Fruit fly (Drosophila melanogaster): ENCODE measurements around the gene al.

Gene al

DNA sequence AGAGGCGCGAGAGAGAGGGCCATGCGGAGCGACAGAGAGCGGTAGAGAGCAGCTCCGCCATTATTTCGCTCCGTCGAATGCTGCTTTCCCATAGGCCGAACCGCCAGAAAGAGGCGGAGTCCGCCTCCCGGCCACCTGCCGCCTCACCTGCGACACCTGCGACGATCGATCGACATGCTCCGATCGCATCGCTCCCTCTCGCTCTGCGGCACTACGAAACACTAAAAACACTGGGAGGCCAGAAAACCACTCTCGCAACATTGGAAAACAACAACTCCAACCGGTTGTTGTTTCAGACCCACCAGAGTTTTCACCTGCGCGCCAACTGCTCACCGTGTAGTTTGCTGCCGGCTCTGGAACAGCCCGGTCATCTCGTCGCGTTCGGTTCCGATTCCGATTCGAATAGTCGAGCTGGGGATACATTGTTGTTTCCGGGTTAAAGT lies at the start of gene al:
Gene al (plus strand): TSS at position 333 of the 443 bp plus-strand sequence.
- TF ChIP-seq CG17801 (GFP tag; optimal IDR thresholded peaks at IDR 0.05; ENCODE audit: partially characterized antibody) = no peak

DNA sequence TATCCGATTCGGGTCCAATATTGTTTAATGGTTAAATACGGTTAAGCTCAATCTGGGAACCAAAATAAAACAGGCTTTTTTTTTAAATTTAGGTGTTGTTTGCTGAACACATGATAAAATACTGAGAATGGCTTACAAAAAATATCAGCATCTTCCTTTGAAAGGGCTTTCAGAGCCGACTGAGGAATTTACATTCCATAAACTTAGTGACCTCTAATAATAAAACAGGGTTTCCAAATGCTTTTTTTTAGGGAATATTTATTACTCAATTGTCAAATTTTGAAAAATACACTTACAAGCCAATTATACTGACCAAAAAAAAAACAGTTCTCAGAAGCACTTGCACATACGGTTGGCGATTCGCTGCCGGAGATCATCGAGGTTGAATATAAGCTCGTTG lies 48.3 kb upstream of the al start, which contains the start of gene CG43755:
Gene CG43755 (minus strand): TSS at position 101 of the 400 bp plus-strand sequence.
- TF ChIP-seq CG17801 (GFP tag; optimal IDR thresholded peaks at IDR 0.05; ENCODE audit: partially characterized antibody) = no peak

DNA sequence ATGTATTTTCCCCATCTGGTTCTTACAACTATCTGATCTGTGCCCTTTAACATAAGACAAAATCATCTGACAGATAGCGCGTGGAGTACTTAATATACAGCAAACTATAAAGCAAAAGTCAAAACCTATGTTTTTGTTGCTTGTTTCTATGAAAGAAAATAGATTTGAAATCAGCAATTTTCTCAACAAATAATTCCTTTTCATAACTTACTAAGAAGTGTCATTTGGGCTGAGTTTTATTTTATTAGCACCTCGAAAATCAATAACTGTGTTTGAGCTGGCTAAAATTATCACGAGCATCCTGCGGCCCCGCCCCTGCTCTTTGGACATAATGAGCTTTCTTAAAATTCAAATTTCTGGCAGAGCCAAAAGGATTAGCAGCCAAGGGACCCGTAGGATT lies 45.7 kb upstream of the al start, which contains the start of gene CG31921:
Gene CG31921 (minus strand): TSS at position 101 of the 400 bp plus-strand sequence.
- TF ChIP-seq CG17801 (GFP tag; optimal IDR thresholded peaks at IDR 0.05; ENCODE audit: partially characterized antibody) = no peak

DNA sequence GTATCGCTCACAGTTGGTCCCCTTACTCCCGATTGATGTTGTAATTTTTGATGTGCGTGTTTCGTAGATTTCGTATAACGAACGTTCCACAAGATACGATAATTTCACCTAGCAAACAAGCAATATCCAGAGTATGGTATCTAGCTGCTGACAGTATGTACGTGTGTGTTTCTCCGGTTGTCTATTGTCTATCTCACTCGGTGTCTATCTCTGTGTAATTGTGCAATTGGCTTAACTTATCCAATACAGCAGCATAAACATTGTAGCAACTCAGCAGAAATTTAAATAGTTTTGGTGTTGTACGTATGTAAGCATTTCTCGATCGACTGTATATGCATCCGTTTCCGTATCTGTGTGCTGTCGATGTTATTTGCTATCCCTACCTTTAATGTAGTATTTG lies 31.1 kb upstream of the al start:
- TF ChIP-seq CG17801 (GFP tag; optimal IDR thresholded peaks at IDR 0.05; ENCODE audit: partially characterized antibody) = no peak

DNA sequence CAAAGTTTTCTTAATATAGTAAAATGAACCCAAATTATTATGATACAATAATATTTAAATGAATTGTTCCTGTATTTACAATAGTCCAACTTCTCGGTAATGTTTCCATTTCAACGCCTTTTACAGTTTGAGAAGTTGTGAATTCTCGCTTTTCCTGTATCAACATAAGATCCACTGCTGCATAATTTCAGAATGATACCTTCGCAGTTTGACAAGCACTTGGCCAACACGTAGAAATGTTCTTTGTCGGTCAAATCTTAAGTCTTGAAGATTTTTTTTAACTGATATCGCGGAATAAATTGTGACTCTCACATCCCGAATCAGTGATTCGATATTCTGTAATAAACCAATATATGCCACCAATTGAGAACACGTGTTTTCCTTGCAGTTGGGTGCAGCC lies 30.3 kb upstream of the al start:
- no peak for TF ChIP-seq CG17801 (GFP tag; optimal IDR thresholded peaks at IDR 0.05; ENCODE audit: partially characterized antibody)

DNA sequence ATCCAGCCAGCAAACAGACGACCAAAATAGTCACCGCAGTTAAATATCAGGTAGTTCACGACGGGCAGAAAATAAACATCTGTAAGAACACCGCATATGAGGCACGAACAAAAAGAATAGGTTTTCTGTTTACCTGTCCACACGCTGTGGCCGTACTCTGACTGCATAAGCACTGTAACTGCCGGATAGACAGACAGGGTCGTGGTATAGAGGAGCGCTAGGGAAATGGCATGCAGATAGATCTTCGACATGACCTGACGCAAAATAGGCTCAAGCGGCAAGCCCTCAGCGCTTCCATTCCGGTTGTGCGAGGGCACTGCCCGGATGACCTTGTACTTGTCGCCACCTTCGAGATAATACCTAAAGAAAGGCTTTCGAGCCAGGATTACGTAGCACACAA lies 21.7 kb upstream of the al start:
- TF ChIP-seq CG17801 (GFP tag; optimal IDR thresholded peaks at IDR 0.05; ENCODE audit: partially characterized antibody) = no peak

DNA sequence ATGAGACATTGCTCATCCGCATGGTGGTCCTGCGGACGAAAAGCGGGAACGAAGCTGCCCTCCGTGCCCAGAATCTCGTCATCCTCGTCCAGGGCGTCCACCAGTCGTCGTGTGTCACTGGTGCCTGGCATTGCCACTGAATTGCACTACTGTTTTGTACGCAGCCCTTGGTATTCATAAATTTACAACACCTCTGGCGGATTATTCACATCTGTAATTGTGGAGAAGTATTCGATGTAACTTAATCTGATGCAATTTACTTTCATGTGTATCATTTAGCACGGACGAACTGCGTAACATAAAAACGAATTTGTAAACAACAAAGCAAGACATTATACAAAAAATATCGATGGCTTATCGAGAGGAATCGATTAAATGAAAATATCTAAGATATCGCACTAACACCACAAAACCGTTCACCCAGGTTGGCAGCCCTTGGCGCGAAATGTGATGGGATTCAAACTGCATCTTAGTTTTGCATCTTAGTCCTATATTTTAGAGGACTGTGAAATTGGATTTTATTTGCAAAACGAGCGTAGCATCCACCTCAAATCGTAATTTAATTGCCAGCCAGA lies 20.3 kb upstream of the al start, which contains the start of gene Ent1:
Gene Ent1 (minus strand): TSS at position 319 of the 575 bp plus-strand sequence.
- peak; percentile 46 for TF ChIP-seq CG17801 (GFP tag; optimal IDR thresholded peaks at IDR 0.05; ENCODE audit: partially characterized antibody)

DNA sequence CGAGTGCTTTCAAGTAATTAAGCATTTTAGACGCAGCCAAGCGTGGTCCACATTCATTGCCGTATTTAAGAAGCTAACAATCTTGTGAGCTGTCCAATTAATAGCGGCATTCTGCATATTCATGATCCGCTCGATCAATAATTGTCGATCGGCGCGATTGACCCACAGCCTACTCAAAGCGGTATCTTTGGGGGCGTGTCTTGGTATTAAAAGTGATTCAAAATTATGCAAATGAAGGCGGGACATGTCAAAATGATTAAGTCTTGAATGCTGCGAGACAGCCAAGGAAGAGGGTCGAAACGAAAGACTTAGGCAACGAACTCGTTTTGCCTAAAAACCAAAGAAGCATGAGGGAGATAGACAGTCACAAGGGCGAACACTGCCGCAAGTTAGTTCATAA lies 11.0 kb upstream of the al start:
- no peak for TF ChIP-seq CG17801 (GFP tag; optimal IDR thresholded peaks at IDR 0.05; ENCODE audit: partially characterized antibody)

DNA sequence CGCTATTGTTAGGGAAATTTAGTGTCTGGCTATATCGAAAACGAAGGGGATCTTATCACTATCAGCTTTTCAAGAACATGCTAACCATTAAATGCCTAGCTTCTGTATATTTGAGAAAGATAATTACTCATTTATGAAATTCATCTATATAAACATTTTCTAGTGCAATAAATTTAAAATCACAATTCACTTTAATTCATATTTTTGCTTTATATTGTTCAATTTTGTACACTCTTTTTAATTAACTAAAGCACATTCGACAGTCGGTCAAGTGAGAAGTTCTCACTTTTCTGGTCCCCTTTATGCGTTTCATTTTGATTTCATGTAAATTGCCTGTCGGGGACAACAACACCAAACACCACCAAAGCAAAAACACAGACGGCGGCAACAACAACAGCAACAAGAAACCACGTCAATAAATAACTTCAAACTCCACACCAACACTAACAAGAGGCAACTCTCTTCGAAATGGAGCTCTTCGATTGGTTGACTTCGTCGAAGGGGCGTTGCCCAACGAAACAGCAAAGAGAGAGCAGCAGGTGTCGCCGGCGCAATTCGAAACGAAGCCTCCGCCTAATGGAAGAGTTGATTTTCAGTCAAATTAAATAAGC lies 9.4 kb upstream of the al start:
- TF ChIP-seq CG17801 (GFP tag; optimal IDR thresholded peaks at IDR 0.05; ENCODE audit: partially characterized antibody) = no peak

DNA sequence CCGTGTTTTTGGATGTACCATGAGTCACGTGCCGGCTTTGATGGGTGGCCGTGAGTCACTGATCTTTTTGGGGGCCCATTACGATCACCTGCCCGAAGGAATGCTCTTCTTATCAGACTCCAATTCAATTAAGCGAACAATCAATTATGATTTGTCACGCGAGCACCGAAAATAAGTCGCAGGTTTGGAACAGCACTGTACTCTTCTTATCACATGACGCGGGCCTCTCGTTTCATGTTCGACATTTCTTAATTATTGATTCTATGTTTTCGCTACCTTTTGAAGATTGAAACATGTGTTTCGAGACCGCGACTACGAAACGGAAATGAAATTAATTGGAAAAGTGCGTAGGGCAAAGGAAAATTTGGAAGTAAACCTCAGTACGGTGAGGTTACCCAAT lies 8.1 kb upstream of the al start:
- TF ChIP-seq CG17801 (GFP tag; optimal IDR thresholded peaks at IDR 0.05; ENCODE audit: partially characterized antibody) = no peak

DNA sequence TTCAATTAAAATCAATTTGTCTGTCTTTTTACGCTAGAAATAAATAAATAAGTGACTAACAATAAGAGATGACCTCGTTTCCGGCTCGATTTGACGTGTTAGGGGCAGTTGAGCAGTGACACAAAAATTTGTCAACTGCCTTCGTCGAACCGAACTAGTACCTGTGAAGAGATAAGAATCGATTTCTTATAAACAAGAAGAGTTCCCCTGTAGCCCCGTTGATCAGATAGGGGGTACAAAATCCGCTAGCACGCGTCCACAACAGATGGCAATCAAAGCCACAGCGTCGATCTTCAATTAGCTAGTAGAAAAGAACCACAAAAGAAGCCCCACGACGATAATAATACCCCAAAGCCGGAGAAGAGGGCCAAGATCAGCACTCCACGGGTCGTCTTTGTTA lies 6.2 kb upstream of the al start:
- no peak for TF ChIP-seq CG17801 (GFP tag; optimal IDR thresholded peaks at IDR 0.05; ENCODE audit: partially characterized antibody)

DNA sequence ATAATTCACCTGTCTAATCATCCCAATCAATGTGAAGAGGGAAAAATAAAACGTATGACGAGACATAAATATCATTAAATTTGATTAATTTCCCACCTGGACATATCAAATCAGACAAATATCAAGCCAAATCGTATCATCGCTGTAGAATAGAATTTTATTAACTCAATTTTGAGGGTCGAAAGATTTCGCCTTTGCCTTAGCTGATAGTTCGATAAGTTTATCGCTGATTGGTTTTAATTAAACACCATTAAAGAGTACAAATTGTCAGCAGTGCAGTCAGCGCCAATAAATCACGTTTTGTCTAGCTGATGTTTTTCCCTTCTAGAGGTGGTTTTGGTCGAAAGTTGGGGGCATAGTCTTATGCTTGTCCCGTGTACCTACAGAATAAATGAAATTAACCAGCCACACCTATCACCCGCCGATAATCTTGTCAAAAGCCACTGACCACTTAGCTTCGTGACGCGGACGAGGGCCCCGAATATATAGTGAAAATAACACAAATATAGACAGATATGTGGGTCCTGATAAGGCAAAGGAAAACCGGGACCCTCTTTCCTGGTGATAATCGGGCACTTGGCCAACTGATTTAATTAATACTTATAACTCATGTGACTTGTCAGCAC lies 1.0 kb downstream of the al start:
- TF ChIP-seq CG17801 (GFP tag; optimal IDR thresholded peaks at IDR 0.05; ENCODE audit: partially characterized antibody) = no peak

DNA sequence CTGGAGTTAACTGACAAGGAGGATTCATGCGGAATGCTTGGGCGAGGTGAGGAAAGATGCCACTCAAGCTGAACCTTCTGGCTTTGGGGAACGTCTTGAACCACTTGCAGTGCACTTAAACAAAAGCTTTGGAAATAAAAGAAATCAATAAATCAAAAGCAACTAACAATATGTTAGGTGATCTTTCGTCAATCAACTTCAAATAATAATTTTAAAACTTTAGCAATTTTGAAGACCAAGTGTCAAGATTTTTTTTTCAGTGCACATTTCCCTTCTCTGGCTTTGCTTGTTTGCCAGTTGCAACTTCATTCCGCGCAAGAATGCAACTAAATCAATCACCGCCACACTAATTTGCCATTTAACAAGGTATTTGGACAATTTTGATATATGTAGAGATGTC lies 4.9 kb downstream of the al start:
- no peak for TF ChIP-seq CG17801 (GFP tag; optimal IDR thresholded peaks at IDR 0.05; ENCODE audit: partially characterized antibody)

DNA sequence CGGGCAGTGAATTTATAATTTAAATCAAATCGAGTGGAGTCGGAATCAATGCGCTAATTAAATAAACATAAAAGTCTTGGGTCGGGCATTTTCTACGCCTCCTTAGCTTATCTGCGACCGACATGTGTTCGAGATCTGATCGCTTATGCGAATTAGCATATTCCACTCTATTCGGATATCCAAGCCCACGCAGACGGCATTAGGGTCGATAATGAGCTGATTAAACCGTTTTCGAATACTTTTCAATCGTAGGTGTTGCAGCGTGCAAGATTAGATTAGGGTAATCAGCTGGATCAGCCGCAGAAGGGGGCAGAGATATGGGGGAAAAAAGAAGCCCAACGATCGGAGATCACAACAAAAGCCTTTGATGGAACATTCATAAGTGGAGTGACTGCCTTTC lies 12.6 kb downstream of the al start:
- no peak for TF ChIP-seq CG17801 (GFP tag; optimal IDR thresholded peaks at IDR 0.05; ENCODE audit: partially characterized antibody)

DNA sequence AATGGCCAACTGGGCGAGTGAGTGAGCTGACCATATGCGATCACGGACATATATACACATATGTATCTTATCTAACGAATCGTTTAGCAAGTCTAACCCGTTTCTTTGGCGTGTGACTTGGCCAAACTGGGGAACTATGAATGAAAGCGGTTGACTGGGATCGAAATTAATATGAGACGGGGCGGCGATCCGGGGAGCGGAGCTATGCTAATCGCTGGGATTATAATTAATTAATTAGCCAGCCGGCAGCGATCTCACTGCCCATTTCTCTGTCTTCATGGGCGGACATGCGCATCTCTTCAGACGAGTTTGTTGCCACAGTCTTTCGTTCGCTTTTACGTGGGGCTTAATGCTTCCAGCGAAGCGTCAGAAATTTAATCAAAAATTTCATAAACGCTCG lies 14.6 kb downstream of the al start:
- no peak for TF ChIP-seq CG17801 (GFP tag; optimal IDR thresholded peaks at IDR 0.05; ENCODE audit: partially characterized antibody)

Data from ovary, adult (tissue).